Fruit fly (Drosophila melanogaster): ENCODE results near the gene ath.

Gene ath

dm6 chr2L:10201743-10202142 is 9.2 kb upstream of the ath start:
- TF ChIP-seq CG10348 (GFP tag; IDR thresholded peaks at IDR 0.05) (no peak), D1 (tag; optimal IDR thresholded peaks at IDR 0.05) (no peak), CG13204 (GFP tag; optimal IDR thresholded peaks at IDR 0.05) (no peak), rn (GFP tag; IDR thresholded peaks at IDR 0.05) (no peak), CG4496 (GFP tag; IDR thresholded peaks at IDR 0.05) (0 out of 3 replicates have a peak, but pooled peaks have one; percentile 37), CG34367 (tag; optimal IDR thresholded peaks at IDR 0.05) (no peak), CG8301 (tag; optimal IDR thresholded peaks at IDR 0.05) (no peak), Pif1A (GFP tag; optimal IDR thresholded peaks at IDR 0.05) (no peak)

dm6 chr2L:10203933-10204509 is 6.9 kb upstream of the ath start, which contains the start of gene CG34159:
CG34159 (minus strand) TSS chr2L:10204317.
- TF ChIP-seq Snoo (tag; optimal IDR thresholded peaks at IDR 0.05) (no peak), EcR (GFP tag; optimal IDR thresholded peaks at IDR 0.05) (no peak), CG10348 (GFP tag; IDR thresholded peaks at IDR 0.05) (no peak), rn (GFP tag; IDR thresholded peaks at IDR 0.05) (no peak), Pif1B (GFP tag; optimal IDR thresholded peaks at IDR 0.05) (no peak), fd96Ca (GFP tag; IDR thresholded peaks at IDR 0.05) (no peak), D1 (tag; optimal IDR thresholded peaks at IDR 0.05) (no peak), CG17806 (tag; optimal IDR thresholded peaks at IDR 0.05) (no peak), Ets98B (GFP tag; IDR thresholded peaks at IDR 0.05) (no peak), Pif1A (GFP tag; optimal IDR thresholded peaks at IDR 0.05) (no peak), CG15710 (tag; optimal IDR thresholded peaks at IDR 0.05) (no peak), CG9948 (tag; optimal IDR thresholded peaks at IDR 0.05) (no peak), gl (tag; optimal IDR thresholded peaks at IDR 0.05) (no peak), CG4496 (GFP tag; IDR thresholded peaks at IDR 0.05) (no peak), CG13204 (GFP tag; optimal IDR thresholded peaks at IDR 0.05) (no peak)

- TF ChIP-seq CG8301 (tag; optimal IDR thresholded peaks at IDR 0.05) (no peak), Ets98B (GFP tag; IDR thresholded peaks at IDR 0.05) (no peak), CG13204 (GFP tag; optimal IDR thresholded peaks at IDR 0.05) (no peak), fd96Ca (GFP tag; IDR thresholded peaks at IDR 0.05) (no peak), Snoo (tag; optimal IDR thresholded peaks at IDR 0.05) (no peak), CG34367 (tag; optimal IDR thresholded peaks at IDR 0.05) (no peak), rn (GFP tag; IDR thresholded peaks at IDR 0.05) (no peak), CG9948 (tag; optimal IDR thresholded peaks at IDR 0.05) (no peak), CG14655 (GFP tag; optimal IDR thresholded peaks at IDR 0.05) (no peak), gl (tag; optimal IDR thresholded peaks at IDR 0.05) (no peak), EcR (GFP tag; optimal IDR thresholded peaks at IDR 0.05) (no peak), D1 (tag; optimal IDR thresholded peaks at IDR 0.05) (no peak), CG12605 (GFP tag; IDR thresholded peaks at IDR 0.05) (no peak), CG32121 (GFP tag; IDR thresholded peaks at IDR 0.05) (no peak), CG4496 (GFP tag; IDR thresholded peaks at IDR 0.05) (no peak), Pif1B (GFP tag; optimal IDR thresholded peaks at IDR 0.05) (no peak), CG17806 (tag; optimal IDR thresholded peaks at IDR 0.05) (no peak), CG10348 (GFP tag; IDR thresholded peaks at IDR 0.05) (no peak), Pif1A (GFP tag; optimal IDR thresholded peaks at IDR 0.05) (no peak)
These were observed 5.0 kb upstream of the ath start for dm6 chr2L:10205940-10206339.

dm6 chr2L:10206633-10207162 is 4.2 kb upstream of the ath start, which contains the start of gene Snx17:
Snx17 (minus strand) TSS chr2L:10206961.
- TF ChIP-seq Ets98B (GFP tag; IDR thresholded peaks at IDR 0.05): no peak
- TF ChIP-seq fd96Ca (GFP tag; IDR thresholded peaks at IDR 0.05): no peak
- no peak for TF ChIP-seq Pif1B (GFP tag; optimal IDR thresholded peaks at IDR 0.05)
- no peak for TF ChIP-seq Snoo (tag; optimal IDR thresholded peaks at IDR 0.05)
- TF ChIP-seq CG13204 (GFP tag; optimal IDR thresholded peaks at IDR 0.05): no peak
- no peak for TF ChIP-seq D1 (tag; optimal IDR thresholded peaks at IDR 0.05)
- no peak for TF ChIP-seq CG8159 (tag; optimal IDR thresholded peaks at IDR 0.05)
- TF ChIP-seq CG32121 (GFP tag; IDR thresholded peaks at IDR 0.05): no peak
- no peak for TF ChIP-seq Pif1A (GFP tag; optimal IDR thresholded peaks at IDR 0.05)
- no peak for TF ChIP-seq CG9948 (tag; optimal IDR thresholded peaks at IDR 0.05)
- TF ChIP-seq rn (GFP tag; IDR thresholded peaks at IDR 0.05): no peak
- no peak for TF ChIP-seq CG8301 (tag; optimal IDR thresholded peaks at IDR 0.05)
- TF ChIP-seq CG17806 (tag; optimal IDR thresholded peaks at IDR 0.05): no peak
- no peak for TF ChIP-seq EcR (GFP tag; optimal IDR thresholded peaks at IDR 0.05)
- no peak for TF ChIP-seq CG34367 (tag; optimal IDR thresholded peaks at IDR 0.05)

dm6 chr2L:10208799-10209794 is 1.8 kb upstream of the ath start, which contains the start of gene CG5731:
CG5731 (minus strand) TSS chr2L:10209744.
- TF ChIP-seq rn (GFP tag; IDR thresholded peaks at IDR 0.05) (no peak), fd96Ca (GFP tag; IDR thresholded peaks at IDR 0.05) (no peak), Ets98B (GFP tag; IDR thresholded peaks at IDR 0.05) (no peak), CG34367 (tag; optimal IDR thresholded peaks at IDR 0.05) (no peak), CG10348 (GFP tag; IDR thresholded peaks at IDR 0.05) (no peak), CG4496 (GFP tag; IDR thresholded peaks at IDR 0.05) (no peak), CG13204 (GFP tag; optimal IDR thresholded peaks at IDR 0.05) (no peak), CG8301 (tag; optimal IDR thresholded peaks at IDR 0.05) (no peak), CG15710 (tag; optimal IDR thresholded peaks at IDR 0.05) (no peak), CG9948 (tag; optimal IDR thresholded peaks at IDR 0.05) (no peak), Pif1A (GFP tag; optimal IDR thresholded peaks at IDR 0.05) (no peak), CG8159 (tag; optimal IDR thresholded peaks at IDR 0.05) (no peak), Snoo (tag; optimal IDR thresholded peaks at IDR 0.05) (no peak), CG14655 (GFP tag; optimal IDR thresholded peaks at IDR 0.05) (no peak), CG32121 (GFP tag; IDR thresholded peaks at IDR 0.05) (0 out of 2 replicates have a peak, but pooled peaks have one; percentile 16), CG12605 (GFP tag; IDR thresholded peaks at IDR 0.05) (0 out of 2 replicates have a peak, but pooled peaks have one; percentile 21), gl (tag; optimal IDR thresholded peaks at IDR 0.05) (no peak), EcR (GFP tag; optimal IDR thresholded peaks at IDR 0.05) (peak; percentile 64), D1 (tag; optimal IDR thresholded peaks at IDR 0.05) (no peak), CG17806 (tag; optimal IDR thresholded peaks at IDR 0.05) (no peak)
